Worm (Caenorhabditis elegans) whole organism, L3 larva: ENCODE measurements around the gene B0280.9.
A peak's percentile ranks its signal among the peaks of the same experiment; 100 is the strongest.

Experiments used
- R02D3.7 ChIP-seq: fragments of 150-350 bp; optimal IDR thresholded peaks from 2 replicates; lab custom pipeline; 2014; ENCODE audit warnings: missing biosample characterization, missing genetic modification characterization
- ZK546.5 ChIP-seq: sonication (generic microtip); optimal IDR thresholded peaks from 2 replicates; lab custom pipeline; 2017; ENCODE audit warnings: missing biosample characterization, missing genetic modification characterization
- ama-1 ChIP-seq: fragments of 150-350 bp; optimal IDR thresholded peaks from 2 replicates; lab custom pipeline; 2018
- ceh-16 ChIP-seq: sonication (generic microtip); optimal IDR thresholded peaks from 2 replicates; lab custom pipeline; 2017; ENCODE audit warnings: missing biosample characterization, missing genetic modification characterization
- ceh-28 ChIP-seq: fragments of 150-350 bp; optimal IDR thresholded peaks from 2 replicates; lab custom pipeline; 2014; ENCODE audit warnings: missing biosample characterization, missing genetic modification reagents, missing genetic modification characterization
- ceh-82 ChIP-seq: fragments of 150-350 bp; optimal IDR thresholded peaks from 2 replicates; lab custom pipeline; 2014; ENCODE audit warnings: missing biosample characterization, missing genetic modification characterization
- ceh-9 ChIP-seq: sonication (generic microtip); optimal IDR thresholded peaks from 2 replicates; lab custom pipeline; 2018; ENCODE audit warnings: missing biosample characterization, missing genetic modification characterization
- daf-12 ChIP-seq: fragments of 150-350 bp; optimal IDR thresholded peaks from 2 replicates; lab custom pipeline; 2014; ENCODE audit warnings: missing biosample characterization, missing genetic modification reagents, missing genetic modification characterization
- egl-27 ChIP-seq: sonication (generic microtip); optimal IDR thresholded peaks from 4 replicates; lab custom pipeline; 2017; ENCODE audit warnings: missing biosample characterization, missing genetic modification reagents, missing genetic modification characterization
- elt-1 ChIP-seq: fragments of 150-350 bp; optimal IDR thresholded peaks from 2 replicates; lab custom pipeline; 2014; ENCODE audit warnings: missing biosample characterization, missing genetic modification characterization
- elt-2 ChIP-seq: sonication (generic microtip); optimal IDR thresholded peaks from 2 replicates; lab custom pipeline; 2016; ENCODE audit warnings: missing genetic modification reagents, mild to moderate bottlenecking, missing genetic modification characterization, missing compliant biosample characterization
- elt-3 ChIP-seq, 3 experiments: fragments of 150-350 bp in 1 of 3; sonication (generic microtip) in 2 of 3; optimal IDR thresholded peaks; 2 replicates in 2 of 3; 4 replicates in 1 of 3; lab custom pipeline; 2014 to 2017; ENCODE audit warnings: missing biosample characterization in 3 of 3, missing genetic modification characterization in 3 of 3
- fkh-10 ChIP-seq: sonication (generic microtip); optimal IDR thresholded peaks from 2 replicates; lab custom pipeline; 2017; ENCODE audit warnings: missing biosample characterization, missing genetic modification reagents, missing genetic modification characterization
- fkh-2 ChIP-seq: fragments of 150-350 bp; optimal IDR thresholded peaks from 2 replicates; lab custom pipeline; 2014; ENCODE audit warnings: missing biosample characterization, missing genetic modification reagents, missing genetic modification characterization
- fos-1 ChIP-seq: fragments of 150-350 bp; optimal IDR thresholded peaks from 2 replicates; lab custom pipeline; 2014; ENCODE audit warnings: missing biosample characterization, missing genetic modification characterization
- jun-1 ChIP-seq: fragments of 150-350 bp; optimal IDR thresholded peaks from 2 replicates; lab custom pipeline; 2014; ENCODE audit warnings: missing biosample characterization, missing genetic modification reagents, missing genetic modification characterization
- lin-15B ChIP-seq: fragments of 150-350 bp; optimal IDR thresholded peaks from 2 replicates; lab custom pipeline; 2014; ENCODE audit warnings: missing biosample characterization, missing genetic modification characterization
- lsy-12 ChIP-seq: sonication (generic microtip); optimal IDR thresholded peaks from 2 replicates; lab custom pipeline; 2016; ENCODE audit warnings: mild to moderate bottlenecking, missing genetic modification characterization, missing compliant biosample characterization
- nfya-1 ChIP-seq: sonication (generic microtip); optimal IDR thresholded peaks from 2 replicates; lab custom pipeline; 2017; ENCODE audit warnings: missing genetic modification characterization, mild to moderate bottlenecking, missing compliant biosample characterization, antibody characterized with exemption, moderate library complexity; ENCODE audit not compliant: insufficient read depth
- nhr-11 ChIP-seq: fragments of 150-350 bp; optimal IDR thresholded peaks from 2 replicates; lab custom pipeline; 2014; ENCODE audit warnings: missing biosample characterization, missing genetic modification characterization
- nhr-23 ChIP-seq: fragments of 150-350 bp; optimal IDR thresholded peaks from 2 replicates; lab custom pipeline; 2014; ENCODE audit warnings: missing biosample characterization, missing genetic modification reagents, missing genetic modification characterization
- nhr-237 ChIP-seq: fragments of 150-350 bp; optimal IDR thresholded peaks from 2 replicates; lab custom pipeline; 2014; ENCODE audit warnings: missing biosample characterization, missing genetic modification characterization
- nhr-25 ChIP-seq: sonication (generic microtip); optimal IDR thresholded peaks from 2 replicates; lab custom pipeline; 2017; ENCODE audit warnings: missing biosample characterization, missing genetic modification characterization
- nhr-28 ChIP-seq: fragments of 150-350 bp; optimal IDR thresholded peaks from 2 replicates; lab custom pipeline; 2014; ENCODE audit warnings: missing biosample characterization, missing genetic modification characterization
- nhr-43 ChIP-seq: sonication (generic microtip); optimal IDR thresholded peaks from 2 replicates; lab custom pipeline; 2016; ENCODE audit warnings: mild to moderate bottlenecking, missing genetic modification characterization, missing compliant biosample characterization; ENCODE audit not compliant: poor library complexity, severe bottlenecking
- nhr-67 ChIP-seq: fragments of 150-350 bp; optimal IDR thresholded peaks from 2 replicates; lab custom pipeline; 2014; ENCODE audit warnings: missing biosample characterization, missing genetic modification characterization
- nhr-76 ChIP-seq: fragments of 150-350 bp; sonication (generic microtip); optimal IDR thresholded peaks from 5 replicates; lab custom pipeline; 2014; ENCODE audit warnings: missing biosample characterization, missing genetic modification characterization
- nhr-77 ChIP-seq: fragments of 150-350 bp; optimal IDR thresholded peaks from 2 replicates; lab custom pipeline; 2014; ENCODE audit warnings: missing biosample characterization, missing genetic modification characterization
- pha-4 ChIP-seq: fragments of 150-350 bp; optimal IDR thresholded peaks from 2 replicates; lab custom pipeline; 2014; ENCODE audit warnings: missing biosample characterization, missing genetic modification reagents, missing genetic modification characterization
- pqm-1 ChIP-seq: fragments of 150-350 bp; optimal IDR thresholded peaks from 2 replicates; lab custom pipeline; 2017; ENCODE audit warnings: missing biosample characterization, missing genetic modification characterization, inconsistent platforms
- sea-2 ChIP-seq: fragments of 150-350 bp; sonication (generic microtip); optimal IDR thresholded peaks from 4 replicates; lab custom pipeline; 2014; ENCODE audit warnings: missing biosample characterization, missing genetic modification reagents, missing genetic modification characterization
- skn-1 ChIP-seq: fragments of 150-350 bp; optimal IDR thresholded peaks from 2 replicates; lab custom pipeline; 2014; ENCODE audit warnings: missing biosample characterization, missing genetic modification characterization
- snpc-4 ChIP-seq: fragments of 150-350 bp; optimal IDR thresholded peaks from 2 replicates; lab custom pipeline; 2014; ENCODE audit warnings: missing biosample characterization, missing genetic modification characterization
- tbx-2 ChIP-seq: sonication (generic microtip); optimal IDR thresholded peaks from 2 replicates; lab custom pipeline; 2016; ENCODE audit warnings: mild to moderate bottlenecking, missing genetic modification characterization, missing compliant biosample characterization
- unc-39 ChIP-seq: sonication (generic microtip); optimal IDR thresholded peaks from 4 replicates; lab custom pipeline; 2017; ENCODE audit warnings: missing biosample characterization, missing genetic modification characterization
- unc-62 ChIP-seq: fragments of 150-350 bp; sonication (generic microtip); optimal IDR thresholded peaks from 4 replicates; lab custom pipeline; 2014; ENCODE audit warnings: missing biosample characterization, missing genetic modification reagents, missing genetic modification characterization
- zag-1 ChIP-seq: fragments of 150-350 bp; optimal IDR thresholded peaks from 2 replicates; lab custom pipeline; 2014; ENCODE audit warnings: missing biosample characterization, missing genetic modification characterization
- ztf-4 ChIP-seq: fragments of 150-350 bp; optimal IDR thresholded peaks from 2 replicates; lab custom pipeline; 2014; ENCODE audit warnings: missing biosample characterization, missing genetic modification characterization

Gene B0280.9

ce11 chrIII:7142172-7142601, 19.5 kb upstream of the B0280.9 start:
- TF ChIP-seq elt-1 (tag; lab: Kevin White, UChicago) (no peak), nhr-67 (tag; lab: Kevin White, UChicago) (no peak), ama-1 (lab: Kevin White, UChicago) (peak; percentile 76), nhr-76 (tag; lab: Kevin White, UChicago) (no peak), nhr-11 (tag; lab: Kevin White, UChicago) (no peak), nhr-23 (tag; lab: Kevin White, UChicago) (no peak), unc-62 (GFP tag; lab: Kevin White, UChicago) (no peak), jun-1 (no peak), elt-2 (peak; percentile 26), nhr-28 (no peak), ztf-4 (no peak), skn-1 (tag; lab: Kevin White, UChicago) (no peak), fos-1 (tag; lab: Kevin White, UChicago) (no peak), ceh-16 (no peak), daf-12 (tag; lab: Kevin White, UChicago) (no peak), pqm-1 (tag; lab: Kevin White, UChicago) (peak; percentile 45), nhr-25 (tag; lab: Kevin White, UChicago) (peak; percentile 11), ceh-28 (tag; lab: Kevin White, UChicago) (no peak), unc-39 (tag; lab: Kevin White, UChicago) (no peak), pha-4 (tag; lab: Kevin White, UChicago) (no peak), ZK546.5 (tag; lab: Kevin White, UChicago) (no peak), nhr-237 (tag; lab: Kevin White, UChicago) (no peak), snpc-4 (tag; lab: Kevin White, UChicago) (peak; percentile 97), nfya-1 (tag; lab: Kevin White, UChicago) (peak; percentile 43), fkh-10 (GFP tag; lab: Kevin White, UChicago) (no peak), fkh-2 (tag; lab: Kevin White, UChicago) (no peak), zag-1 (tag; lab: Kevin White, UChicago) (no peak), elt-3 (tag; optimal IDR thresholded peaks at IDR 0.05; lab: Kevin White, UChicago) (no peak)

ce11 chrIII:7141285-7141715, 18.6 kb upstream of the B0280.9 start:
- TF ChIP-seq jun-1 (no peak), tbx-2 (tag; lab: Kevin White, UChicago) (no peak), nhr-23 (tag; lab: Kevin White, UChicago) (no peak), ceh-9 (tag; lab: Kevin White, UChicago) (no peak), ceh-28 (tag; lab: Kevin White, UChicago) (peak; percentile 42), pha-4 (tag; lab: Kevin White, UChicago) (peak; percentile 51), unc-39 (tag; lab: Kevin White, UChicago) (no peak), ceh-16 (no peak), lsy-12 (tag; lab: Kevin White, UChicago) (peak; percentile 55), ama-1 (lab: Kevin White, UChicago) (peak; percentile 91), elt-3 (tag; optimal IDR thresholded peaks at IDR 0.05; lab: Kevin White, UChicago) (peak in 1 of 3 experiments; percentile 3), elt-2 (peak; percentile 80), nhr-43 (tag; lab: Kevin White, UChicago) (no peak), ztf-4 (no peak), pqm-1 (tag; lab: Kevin White, UChicago) (peak; percentile 62), R02D3.7 (tag; lab: Kevin White, UChicago) (peak; percentile 31), nfya-1 (tag; lab: Kevin White, UChicago) (peak; percentile 61), sea-2 (GFP tag; lab: Kevin White, UChicago) (no peak), fos-1 (tag; lab: Kevin White, UChicago) (no peak), skn-1 (tag; lab: Kevin White, UChicago) (peak; percentile 36), ceh-82 (tag; lab: Kevin White, UChicago) (no peak), nhr-28 (no peak), lin-15B (tag; lab: Kevin White, UChicago) (peak; percentile 8), nhr-11 (tag; lab: Kevin White, UChicago) (no peak), egl-27 (tag; lab: Kevin White, UChicago) (peak; percentile 78), nhr-77 (tag; lab: Kevin White, UChicago) (peak; percentile 62), snpc-4 (tag; lab: Kevin White, UChicago) (peak; percentile 98)
